Worm (Caenorhabditis elegans): Measurements from ENCODE around the gene mpz-5.

Gene mpz-5

ce11 chrIV:10373772-10374288, at the start of gene mpz-5:
Gene mpz-5, minus strand, starts transcription at chrIV:10373822.
- TF ChIP-seq T20F7.1 (GFP tag; optimal IDR thresholded peaks at IDR 0.05), result peak; percentile 53
- no peak for TF ChIP-seq nhr-111 (GFP tag; optimal IDR thresholded peaks at IDR 0.05)
- TF ChIP-seq daf-16 (GFP tag; optimal IDR thresholded peaks at IDR 0.05), result peak in 1 of 2 experiments; percentile 19
- TF ChIP-seq daf-16 (tag; optimal IDR thresholded peaks at IDR 0.05), result peak; percentile 36
- TF ChIP-seq madf-9 (GFP tag; conservative IDR thresholded peaks at IDR 0.05), result 0 out of 2 replicates have a peak, but pooled peaks have one; percentile 8
- TF ChIP-seq zfp-3 (GFP tag; conservative IDR thresholded peaks at IDR 0.05), result no peak
- no peak for TF ChIP-seq lin-1 (GFP tag; IDR thresholded peaks at IDR 0.05)
- no peak for TF ChIP-seq ZK337.2 (GFP tag; IDR thresholded peaks at IDR 0.05)
- TF ChIP-seq Y48G9A.11 (GFP tag; IDR thresholded peaks at IDR 0.05), result no peak
- TF ChIP-seq dmd-8 (GFP tag; IDR thresholded peaks at IDR 0.05), result no peak
- TF ChIP-seq ama-1 (optimal IDR thresholded peaks at IDR 0.05), result no peak
- TF ChIP-seq mdl-1 (tag; optimal IDR thresholded peaks at IDR 0.05), result peak in 1 of 2 experiments; percentile 22
- TF ChIP-seq nhr-11 (tag; optimal IDR thresholded peaks at IDR 0.05), result no peak
- TF ChIP-seq tag-97 (GFP tag; IDR thresholded peaks at IDR 0.05), result no peak
- no peak for TF ChIP-seq ces-1 (GFP tag; optimal IDR thresholded peaks at IDR 0.05)
- no peak for TF ChIP-seq daf-19 (GFP tag; conservative IDR thresholded peaks at IDR 0.05)
- TF ChIP-seq nhr-6 (tag; optimal IDR thresholded peaks at IDR 0.05), result peak; percentile 17
- TF ChIP-seq zag-1 (tag; optimal IDR thresholded peaks at IDR 0.05), result no peak
- no peak for TF ChIP-seq sdz-12 (GFP tag; optimal IDR thresholded peaks at IDR 0.05)
- TF ChIP-seq lin-39 (tag; optimal IDR thresholded peaks at IDR 0.05), result no peak
- no peak for TF ChIP-seq ceh-28 (tag; optimal IDR thresholded peaks at IDR 0.05)
- no peak for TF ChIP-seq aha-1 (tag)
- no peak for TF ChIP-seq cey-2 (tag; optimal IDR thresholded peaks at IDR 0.05; ENCODE audit: borderline replicate concordance, insufficient read depth)
- TF ChIP-seq Y75B8A.6 (GFP tag; IDR thresholded peaks at IDR 0.05), result no peak
- no peak for TF ChIP-seq lin-13 (GFP tag; optimal IDR thresholded peaks at IDR 0.05)
- peak; percentile 30 for TF ChIP-seq fkh-10 (GFP tag; optimal IDR thresholded peaks at IDR 0.05)
- TF ChIP-seq dve-1 (tag; optimal IDR thresholded peaks at IDR 0.05; ENCODE audit: insufficient read depth), result peak; percentile 81
- peak; percentile 55 for TF ChIP-seq hlh-11 (tag; optimal IDR thresholded peaks at IDR 0.05)
- TF ChIP-seq daf-12 (tag; optimal IDR thresholded peaks at IDR 0.05), result no peak
- no peak for TF ChIP-seq jun-1 (tag; optimal IDR thresholded peaks at IDR 0.05)
- TF ChIP-seq nhr-102 (tag; optimal IDR thresholded peaks at IDR 0.05), result peak; percentile 41
- TF ChIP-seq lin-38 (GFP tag; IDR thresholded peaks at IDR 0.05), result peak; percentile 74
- no peak for TF ChIP-seq zip-2 (tag; optimal IDR thresholded peaks at IDR 0.05)
- TF ChIP-seq T26A8.4 (GFP tag; IDR thresholded peaks at IDR 0.05), result peak; percentile 40; the same call in 1 of the 2 replicates
- TF ChIP-seq zfp-2 (tag; optimal IDR thresholded peaks at IDR 0.05), result no peak
- TF ChIP-seq hlh-30 (tag; optimal IDR thresholded peaks at IDR 0.05; ENCODE audit: insufficient read depth), result peak; percentile 59
- TF ChIP-seq madf-5 (GFP tag; IDR thresholded peaks at IDR 0.05), result no peak
- no peak for TF ChIP-seq zip-11 (GFP tag; IDR thresholded peaks at IDR 0.05)
- peak; percentile 21 for TF ChIP-seq unc-130 (GFP tag; optimal IDR thresholded peaks at IDR 0.05)
- no peak for TF ChIP-seq nhr-237 (tag; optimal IDR thresholded peaks at IDR 0.05)
- no peak for TF ChIP-seq daf-8 (GFP tag; IDR thresholded peaks at IDR 0.05)
- TF ChIP-seq dmd-9 (GFP tag; IDR thresholded peaks at IDR 0.05), result no peak
- TF ChIP-seq ZK546.5 (tag; optimal IDR thresholded peaks at IDR 0.05), result no peak
- TF ChIP-seq ztf-11 (tag; optimal IDR thresholded peaks at IDR 0.05), result no peak
- TF ChIP-seq fos-1 (tag; optimal IDR thresholded peaks at IDR 0.05), result no peak
- no peak for TF ChIP-seq lim-7 (GFP tag; IDR thresholded peaks at IDR 0.05)
- peak in 1 of 2 experiments; percentile 89 for TF ChIP-seq lsy-2 (tag; optimal IDR thresholded peaks at IDR 0.05)
- TF ChIP-seq ceh-62 (tag; optimal IDR thresholded peaks at IDR 0.05), result no peak
- no peak for TF ChIP-seq F44E2.7 (GFP tag; IDR thresholded peaks at IDR 0.05)
- no peak for TF ChIP-seq unc-39 (tag; optimal IDR thresholded peaks at IDR 0.05)
- peak; percentile 67 for TF ChIP-seq mep-1 (tag; optimal IDR thresholded peaks at IDR 0.05)
- peak; percentile 30 for TF ChIP-seq spr-1 (tag; optimal IDR thresholded peaks at IDR 0.05)
- no peak for TF ChIP-seq F10B5.3 (tag; optimal IDR thresholded peaks at IDR 0.05)
